Worm (Caenorhabditis elegans): ENCODE data around the gene T10F2.5.

- TF ChIP-seq elt-4 (tag; optimal IDR thresholded peaks at IDR 0.05), result no peak
- TF ChIP-seq pat-9 (tag; optimal IDR thresholded peaks at IDR 0.05), result no peak
Observed at ce11 chrIII:5160803-5161202, 1.4 kb upstream of the T10F2.5 start.

Data from whole organism, late embryonic.